Worm (Caenorhabditis elegans) whole organism, mixed stage, embryonic: ENCODE results near the gene unc-45.

Source experiments
- M03D4.4 ChIP-seq: sonication (generic microtip); optimal IDR thresholded peaks from 2 replicates; lab custom pipeline; 2017; ENCODE audit warnings: mild to moderate bottlenecking, missing genetic modification characterization, missing compliant biosample characterization
- bed-3 ChIP-seq: fragments of 200-800 bp; sonication (Bioruptor generic); optimal IDR thresholded peaks from 3 replicates; lab custom pipeline; 2018; ENCODE audit warnings: mild to moderate bottlenecking, missing genetic modification characterization, moderate library complexity, missing compliant biosample characterization
- blmp-1 ChIP-seq: fragments of 150-350 bp; optimal IDR thresholded peaks from 2 replicates; lab custom pipeline; 2014; ENCODE audit warnings: missing biosample characterization, missing genetic modification characterization
- ceh-83 ChIP-seq: fragments of 200-800 bp; sonication (Bioruptor generic); optimal IDR thresholded peaks from 2 replicates; lab custom pipeline; 2018; ENCODE audit warnings: mild to moderate bottlenecking, missing genetic modification characterization, missing compliant biosample characterization
- ces-1 ChIP-seq: fragments of 150-350 bp; optimal IDR thresholded peaks from 2 replicates; lab custom pipeline; 2014; ENCODE audit warnings: missing biosample characterization, missing genetic modification reagents, missing genetic modification characterization
- cnd-1 ChIP-seq: fragments of 200-800 bp; sonication (Bioruptor generic); optimal IDR thresholded peaks from 2 replicates; lab custom pipeline; 2018; ENCODE audit warnings: mild to moderate bottlenecking, missing genetic modification characterization, missing compliant biosample characterization
- drap-1 ChIP-seq: fragments of 200-800 bp; sonication (Bioruptor generic); optimal IDR thresholded peaks from 3 replicates; lab custom pipeline; 2018; ENCODE audit warnings: mild to moderate bottlenecking, missing genetic modification characterization, missing compliant biosample characterization
- elt-1 ChIP-seq: sonication (generic microtip); optimal IDR thresholded peaks from 2 replicates; lab custom pipeline; 2017; ENCODE audit warnings: missing genetic modification characterization, mild to moderate bottlenecking, missing compliant biosample characterization, antibody characterized with exemption, moderate library complexity, borderline replicate concordance; ENCODE audit not compliant: insufficient read depth
- elt-3 ChIP-seq: fragments of 150-350 bp; optimal IDR thresholded peaks from 2 replicates; lab custom pipeline; 2014; ENCODE audit warnings: missing biosample characterization, missing genetic modification characterization
- flh-1 ChIP-seq: fragments of 200-800 bp; sonication (Bioruptor generic); optimal IDR thresholded peaks from 2 replicates; lab custom pipeline; 2018; ENCODE audit warnings: mild to moderate bottlenecking, missing genetic modification characterization, moderate library complexity, missing compliant biosample characterization
- ham-2 ChIP-seq: fragments of 200-800 bp; sonication (Bioruptor generic); optimal IDR thresholded peaks from 2 replicates; lab custom pipeline; 2018; ENCODE audit warnings: mild to moderate bottlenecking, missing genetic modification characterization, missing compliant biosample characterization
- hlh-1 ChIP-seq: fragments of 150-350 bp; optimal IDR thresholded peaks from 2 replicates; lab custom pipeline; 2014; ENCODE audit warnings: missing biosample characterization, missing genetic modification reagents, missing genetic modification characterization
- lin-13 ChIP-seq: fragments of 150-350 bp; optimal IDR thresholded peaks from 2 replicates; lab custom pipeline; 2014; ENCODE audit warnings: missing biosample characterization, missing genetic modification characterization
- lsy-2 ChIP-seq: fragments of 150-350 bp; optimal IDR thresholded peaks from 2 replicates; lab custom pipeline; 2014; ENCODE audit warnings: missing biosample characterization, missing genetic modification characterization
- mab-5 ChIP-seq: fragments of 150-350 bp; optimal IDR thresholded peaks from 2 replicates; lab custom pipeline; 2014; ENCODE audit warnings: missing biosample characterization, missing genetic modification characterization
- mep-1 ChIP-seq: fragments of 150-350 bp; optimal IDR thresholded peaks from 2 replicates; lab custom pipeline; 2017; ENCODE audit warnings: missing biosample characterization, missing genetic modification reagents, missing genetic modification characterization, inconsistent platforms
- nhr-237 ChIP-seq: fragments of 150-350 bp; optimal IDR thresholded peaks from 2 replicates; lab custom pipeline; 2014; ENCODE audit warnings: missing biosample characterization, missing genetic modification characterization
- nhr-28 ChIP-seq: fragments of 150-350 bp; optimal IDR thresholded peaks from 2 replicates; lab custom pipeline; 2014; ENCODE audit warnings: missing biosample characterization, missing genetic modification characterization
- nhr-76 ChIP-seq: sonication (generic microtip); optimal IDR thresholded peaks from 2 replicates; lab custom pipeline; 2017; ENCODE audit warnings: missing biosample characterization, missing genetic modification characterization
- pha-4 ChIP-seq: fragments of 150-350 bp; optimal IDR thresholded peaks from 2 replicates; lab custom pipeline; 2018; ENCODE audit warnings: missing biosample characterization, missing genetic modification reagents, missing genetic modification characterization
- sem-2 ChIP-seq: fragments of 200-800 bp; sonication (Bioruptor generic); optimal IDR thresholded peaks from 2 replicates; lab custom pipeline; 2018; ENCODE audit warnings: mild to moderate bottlenecking, missing genetic modification characterization, missing compliant biosample characterization
- snpc-4 ChIP-seq: fragments of 150-350 bp; optimal IDR thresholded peaks from 2 replicates; lab custom pipeline; 2014; ENCODE audit warnings: missing biosample characterization, missing genetic modification characterization
- sptf-1 ChIP-seq: sonication (generic microtip); optimal IDR thresholded peaks from 2 replicates; lab custom pipeline; 2017; ENCODE audit warnings: mild to moderate bottlenecking, missing genetic modification characterization, moderate library complexity, missing compliant biosample characterization
- tbx-8 ChIP-seq: fragments of 200-800 bp; sonication (Bioruptor generic); optimal IDR thresholded peaks from 2 replicates; lab custom pipeline; 2018; ENCODE audit warnings: mild to moderate bottlenecking, missing genetic modification characterization, moderate library complexity, missing compliant biosample characterization
- unc-120 ChIP-seq: sonication (generic microtip); optimal IDR thresholded peaks from 2 replicates; lab custom pipeline; 2017; ENCODE audit warnings: missing genetic modification characterization, missing compliant biosample characterization; ENCODE audit not compliant: poor library complexity, severe bottlenecking
- unc-62 ChIP-seq: fragments of 150-350 bp; optimal IDR thresholded peaks from 2 replicates; lab custom pipeline; 2014; ENCODE audit warnings: missing biosample characterization, missing genetic modification reagents, missing genetic modification characterization
- zip-8 ChIP-seq: fragments of 150-350 bp; optimal IDR thresholded peaks from 2 replicates; lab custom pipeline; 2014; ENCODE audit warnings: missing biosample characterization, missing genetic modification characterization
- ztf-11 ChIP-seq: fragments of 150-350 bp; optimal IDR thresholded peaks from 2 replicates; lab custom pipeline; 2014; ENCODE audit warnings: missing biosample characterization, missing genetic modification characterization

unc-45 gene

ce11 chrIII:463711-464110 lies 27.6 kb upstream of the unc-45 start, which contains the start of gene Y55B1BR.6:
TSS of gene Y55B1BR.6 (minus strand) at chrIII:463811.
- TF ChIP-seq elt-1 (tag; lab: Kevin White, UChicago) (no peak), nhr-237 (tag; lab: Kevin White, UChicago) (no peak), drap-1 (no peak), nhr-28 (no peak), cnd-1 (tag; lab: Kevin White, UChicago) (no peak), unc-120 (tag; lab: Kevin White, UChicago) (no peak), tbx-8 (GFP tag; lab: Kevin White, UChicago) (no peak), lin-13 (tag; lab: Kevin White, UChicago) (no peak), mep-1 (no peak), sptf-1 (tag; lab: Kevin White, UChicago) (no peak), nhr-76 (no peak), flh-1 (no peak), zip-8 (tag; lab: Kevin White, UChicago) (no peak), unc-62 (GFP tag; lab: Kevin White, UChicago) (no peak), M03D4.4 (tag; lab: Kevin White, UChicago) (no peak), ham-2 (GFP tag; lab: Kevin White, UChicago) (no peak), blmp-1 (tag; lab: Kevin White, UChicago) (no peak), lsy-2 (tag; lab: Kevin White, UChicago) (no peak), snpc-4 (tag; lab: Kevin White, UChicago) (no peak)

DNA sequence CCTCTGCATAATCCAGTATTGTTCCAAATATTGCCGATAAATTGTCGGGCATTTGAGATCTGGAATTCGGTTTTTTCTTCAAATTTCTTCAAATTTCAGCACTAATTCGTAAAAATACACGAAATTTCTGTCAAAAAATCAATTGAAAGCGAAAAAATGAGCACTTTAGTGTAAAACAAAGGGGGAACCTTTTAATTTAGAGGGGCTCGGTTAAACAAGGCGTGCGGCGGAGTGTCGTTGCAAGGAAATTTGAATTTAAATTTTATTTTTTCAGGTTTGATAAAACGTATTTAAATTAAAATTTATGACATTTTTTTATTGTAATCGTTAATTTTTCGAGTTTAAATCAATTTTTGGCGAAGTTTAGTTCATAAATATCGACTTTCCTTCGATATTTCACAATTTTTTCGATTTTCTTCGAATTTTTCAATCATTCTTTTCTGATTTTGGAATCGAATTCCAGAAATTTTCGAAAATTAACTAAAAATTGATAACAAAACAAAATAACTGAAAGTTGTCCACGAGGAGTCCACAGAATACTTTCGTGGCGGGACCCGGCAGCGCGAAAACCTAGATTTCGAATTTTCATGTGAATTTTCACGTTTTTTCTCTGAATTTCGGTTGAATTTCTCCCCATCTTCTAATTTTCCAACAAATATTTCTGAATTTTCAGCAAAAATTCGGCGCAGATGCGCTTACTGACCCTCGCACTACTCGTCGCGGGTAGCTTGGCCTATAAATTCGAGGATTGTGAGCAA lies 19.5 kb upstream of the unc-45 start, which contains the start of the genes magu-1 and nemp-1:
magu-1 (minus strand) TSS at position 59 of the 758 bp plus-strand sequence.
nemp-1 (plus strand) TSS at position 674 of the 758 bp plus-strand sequence.
- TF ChIP-seq ces-1 (peak; percentile 25), tbx-8 (GFP tag; lab: Kevin White, UChicago) (no peak)

DNA sequence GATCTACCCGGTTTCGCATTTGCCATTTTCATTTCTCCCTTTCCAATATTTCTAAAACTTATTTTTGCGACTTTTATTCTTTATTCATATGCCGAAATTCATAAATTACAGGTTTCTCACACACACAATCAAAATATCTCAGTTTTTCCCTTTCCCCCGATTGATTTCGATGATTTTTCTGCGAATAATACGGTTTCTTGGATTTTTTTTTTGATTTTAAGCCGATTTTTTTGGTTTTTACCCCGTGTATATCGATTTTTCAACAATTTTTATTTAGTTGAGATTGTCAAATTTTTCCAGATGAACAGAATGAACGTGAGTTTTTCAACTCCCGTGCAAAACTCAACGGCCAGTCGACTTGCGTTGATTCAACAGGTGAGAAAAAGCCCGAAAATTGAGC lies 16.2 kb upstream of the unc-45 start, which contains the start of gene mat-3:
mat-3 (plus strand) TSS at position 301 of the 400 bp plus-strand sequence.
- no peak for TF ChIP-seq sem-2 (GFP tag; lab: Kevin White, UChicago)
- no peak for TF ChIP-seq tbx-8 (GFP tag; lab: Kevin White, UChicago)
- no peak for TF ChIP-seq hlh-1 (tag; lab: Kevin White, UChicago)
- TF ChIP-seq ceh-83 (GFP tag; lab: Kevin White, UChicago), result no peak
- TF ChIP-seq bed-3 (GFP tag; lab: Kevin White, UChicago), result no peak
- no peak for TF ChIP-seq unc-120 (tag; lab: Kevin White, UChicago)
- no peak for TF ChIP-seq lsy-2 (tag; lab: Kevin White, UChicago)
- TF ChIP-seq, all 35 proteins: peak for 0

- TF ChIP-seq lin-13 (tag; lab: Kevin White, UChicago), result no peak
- no peak for TF ChIP-seq elt-3
- no peak for TF ChIP-seq pha-4 (tag; lab: Kevin White, UChicago)
- no peak for TF ChIP-seq tbx-8 (GFP tag; lab: Kevin White, UChicago)
- TF ChIP-seq unc-62 (GFP tag; lab: Kevin White, UChicago), result no peak
These were observed 10.1 kb upstream of the unc-45 start for ce11 chrIII:481259-481658.

- TF ChIP-seq flh-1, result no peak
- no peak for TF ChIP-seq ztf-11 (tag; lab: Kevin White, UChicago)
- no peak for TF ChIP-seq mab-5 (tag; lab: Kevin White, UChicago)
- TF ChIP-seq tbx-8 (GFP tag; lab: Kevin White, UChicago), result no peak
- TF ChIP-seq unc-62 (GFP tag; lab: Kevin White, UChicago), result no peak
- no peak for TF ChIP-seq ceh-83 (GFP tag; lab: Kevin White, UChicago)
- no peak for TF ChIP-seq nhr-237 (tag; lab: Kevin White, UChicago)
These were observed 8.6 kb upstream of the unc-45 start for ce11 chrIII:482739-483138.

ce11 chrIII:483556-483955 lies 7.8 kb upstream of the unc-45 start, which contains the start of gene F10C5.3:
TSS of gene F10C5.3 (plus strand) at chrIII:483868.
- TF ChIP-seq nhr-237 (tag; lab: Kevin White, UChicago) (no peak), elt-1 (tag; lab: Kevin White, UChicago) (no peak), M03D4.4 (tag; lab: Kevin White, UChicago) (no peak), ham-2 (GFP tag; lab: Kevin White, UChicago) (no peak), unc-120 (tag; lab: Kevin White, UChicago) (no peak)
